Worm (Caenorhabditis elegans) whole organism, L2 larva: Measurements from ENCODE around the gene col-172.

Source experiments
- C34F6.9 ChIP-seq: fragments of 150-350 bp; optimal IDR thresholded peaks from 2 replicates; lab custom pipeline; 2014; ENCODE audit warnings: missing biosample characterization, missing genetic modification characterization
- F13H6.1 ChIP-seq: sonication (generic microtip); optimal IDR thresholded peaks from 2 replicates; lab custom pipeline; 2016; ENCODE audit warnings: missing genetic modification characterization, missing compliant biosample characterization
- R02D3.7 ChIP-seq: fragments of 150-350 bp; optimal IDR thresholded peaks from 2 replicates; lab custom pipeline; 2014; ENCODE audit warnings: missing biosample characterization, missing genetic modification characterization
- ZK546.5 ChIP-seq: sonication (generic microtip); optimal IDR thresholded peaks from 2 replicates; lab custom pipeline; 2017; ENCODE audit warnings: missing biosample characterization, missing genetic modification characterization
- alr-1 ChIP-seq: fragments of 150-350 bp; optimal IDR thresholded peaks from 2 replicates; lab custom pipeline; 2014; ENCODE audit warnings: missing biosample characterization, missing genetic modification characterization
- aly-2 ChIP-seq: fragments of 150-350 bp; optimal IDR thresholded peaks from 2 replicates; lab custom pipeline; 2014; ENCODE audit warnings: missing biosample characterization, missing genetic modification characterization
- ama-1 ChIP-seq: fragments of 150-350 bp; optimal IDR thresholded peaks from 2 replicates; lab custom pipeline; 2018; ENCODE audit warnings: inconsistent platforms
- blmp-1 ChIP-seq: sonication (generic microtip); optimal IDR thresholded peaks from 2 replicates; lab custom pipeline; 2017; ENCODE audit warnings: missing genetic modification characterization, mild to moderate bottlenecking, missing compliant biosample characterization, antibody characterized with exemption, moderate library complexity; ENCODE audit not compliant: insufficient read depth
- ceh-16 ChIP-seq: fragments of 150-350 bp; optimal IDR thresholded peaks from 2 replicates; lab custom pipeline; 2014; ENCODE audit warnings: missing biosample characterization, missing genetic modification characterization
- crh-2 ChIP-seq: sonication (generic microtip); optimal IDR thresholded peaks from 2 replicates; lab custom pipeline; 2017; ENCODE audit warnings: missing biosample characterization, missing genetic modification characterization
- dmd-4 ChIP-seq: sonication (generic microtip); optimal IDR thresholded peaks from 2 replicates; lab custom pipeline; 2017; ENCODE audit warnings: missing biosample characterization, missing genetic modification characterization
- egl-27 ChIP-seq: sonication (generic microtip); optimal IDR thresholded peaks from 3 replicates; lab custom pipeline; 2017; ENCODE audit warnings: missing biosample characterization, missing genetic modification reagents, missing genetic modification characterization
- elt-1 ChIP-seq: fragments of 150-350 bp; optimal IDR thresholded peaks from 2 replicates; lab custom pipeline; 2014; ENCODE audit warnings: missing biosample characterization, missing genetic modification characterization
- elt-3 ChIP-seq: sonication (generic microtip); optimal IDR thresholded peaks from 2 replicates; lab custom pipeline; 2017; ENCODE audit warnings: missing biosample characterization, missing genetic modification characterization
- fos-1 ChIP-seq: fragments of 150-350 bp; optimal IDR thresholded peaks from 2 replicates; lab custom pipeline; 2014; ENCODE audit warnings: missing biosample characterization, missing genetic modification characterization
- gmeb-1 ChIP-seq: fragments of 150-350 bp; optimal IDR thresholded peaks from 2 replicates; lab custom pipeline; 2014; ENCODE audit warnings: missing biosample characterization, missing genetic modification characterization
- lin-11 ChIP-seq: fragments of 150-350 bp; sonication (generic microtip); optimal IDR thresholded peaks from 2 replicates; lab custom pipeline; 2014; ENCODE audit warnings: missing biosample characterization, missing genetic modification characterization, inconsistent platforms, mixed read lengths
- lin-13 ChIP-seq: fragments of 150-350 bp; optimal IDR thresholded peaks from 2 replicates; lab custom pipeline; 2014; ENCODE audit warnings: missing biosample characterization, missing genetic modification reagents, missing genetic modification characterization
- lsy-2 ChIP-seq, 2 experiments: fragments of 150-350 bp in 1 of 2; sonication (generic microtip) in 1 of 2; optimal IDR thresholded peaks; 2 replicates each; lab custom pipeline; 2014 to 2017; ENCODE audit warnings: missing biosample characterization in 2 of 2, missing genetic modification characterization in 2 of 2
- mbf-1 ChIP-seq: sonication (generic microtip); optimal IDR thresholded peaks from 2 replicates; lab custom pipeline; 2017; ENCODE audit warnings: missing biosample characterization, missing genetic modification characterization
- mdl-1 ChIP-seq, 2 experiments: fragments of 150-350 bp in 1 of 2; sonication (generic microtip) in 1 of 2; optimal IDR thresholded peaks; 2 replicates each; lab custom pipeline; 2017; ENCODE audit warnings: missing biosample characterization in 2 of 2, missing genetic modification characterization in 2 of 2
- nhr-10 ChIP-seq: sonication (generic microtip); optimal IDR thresholded peaks from 2 replicates; lab custom pipeline; 2017; ENCODE audit warnings: missing biosample characterization, missing genetic modification characterization
- nhr-11 ChIP-seq: fragments of 150-350 bp; optimal IDR thresholded peaks from 2 replicates; lab custom pipeline; 2014; ENCODE audit warnings: missing biosample characterization, missing genetic modification characterization
- nhr-129 ChIP-seq: fragments of 150-350 bp; optimal IDR thresholded peaks from 2 replicates; lab custom pipeline; 2014; ENCODE audit warnings: missing biosample characterization, missing genetic modification characterization
- nhr-21 ChIP-seq: fragments of 150-350 bp; optimal IDR thresholded peaks from 2 replicates; lab custom pipeline; 2014; ENCODE audit warnings: missing biosample characterization, missing genetic modification characterization
- nhr-23 ChIP-seq: fragments of 150-350 bp; optimal IDR thresholded peaks from 2 replicates; lab custom pipeline; 2014; ENCODE audit warnings: missing biosample characterization, missing genetic modification reagents, missing genetic modification characterization
- nhr-25 ChIP-seq: fragments of 150-350 bp; sonication (generic microtip); optimal IDR thresholded peaks from 3 replicates; lab custom pipeline; 2014; ENCODE audit warnings: missing biosample characterization, missing genetic modification characterization
- nhr-77 ChIP-seq: fragments of 150-350 bp; optimal IDR thresholded peaks from 2 replicates; lab custom pipeline; 2014; ENCODE audit warnings: missing biosample characterization, missing genetic modification characterization
- peb-1 ChIP-seq: fragments of 150-350 bp; optimal IDR thresholded peaks from 2 replicates; lab custom pipeline; 2014; ENCODE audit warnings: missing biosample characterization, missing genetic modification characterization
- sem-4 ChIP-seq: fragments of 150-350 bp; optimal IDR thresholded peaks from 2 replicates; lab custom pipeline; 2014; ENCODE audit warnings: missing biosample characterization, missing genetic modification reagents, missing genetic modification characterization
- skn-1 ChIP-seq: sonication (generic microtip); optimal IDR thresholded peaks from 2 replicates; lab custom pipeline; 2017; ENCODE audit warnings: missing biosample characterization, missing genetic modification characterization
- sma-3 ChIP-seq: sonication (generic microtip); optimal IDR thresholded peaks from 2 replicates; lab custom pipeline; 2016; ENCODE audit warnings: missing genetic modification reagents, missing genetic modification characterization, missing compliant biosample characterization
- sma-9 ChIP-seq, 2 experiments: fragments of 150-350 bp in 1 of 2; sonication (generic microtip) in 1 of 2; optimal IDR thresholded peaks; 2 replicates each; lab custom pipeline; 2014 to 2016; ENCODE audit warnings: missing genetic modification characterization in 2 of 2, mild to moderate bottlenecking in 1 of 2, missing biosample characterization in 1 of 2, missing compliant biosample characterization in 1 of 2, missing genetic modification reagents in 1 of 2, moderate library complexity in 1 of 2
- snpc-4 ChIP-seq: fragments of 150-350 bp; optimal IDR thresholded peaks from 2 replicates; lab custom pipeline; 2014; ENCODE audit warnings: missing biosample characterization, missing genetic modification characterization
- unc-39 ChIP-seq: fragments of 150-350 bp; optimal IDR thresholded peaks from 2 replicates; lab custom pipeline; 2014; ENCODE audit warnings: missing biosample characterization, missing genetic modification characterization
- unc-62 ChIP-seq: fragments of 150-350 bp; optimal IDR thresholded peaks from 2 replicates; lab custom pipeline; 2014; ENCODE audit warnings: missing biosample characterization, missing genetic modification reagents, missing genetic modification characterization
- ztf-1 ChIP-seq: fragments of 200-800 bp; sonication (Bioruptor generic); conservative IDR thresholded peaks from 2 replicates; pipeline ENCODE4 v1.3.6; 2022; ENCODE audit warnings: missing genetic modification characterization, missing compliant biosample characterization

The col-172 gene

ce11 chrX:6662267-6662666 is 10.4 kb upstream of the col-172 start:
- TF ChIP-seq lin-11 (tag; lab: Kevin White, UChicago) (no peak), sma-9 (GFP tag; optimal IDR thresholded peaks at IDR 0.05; lab: Kevin White, UChicago) (no peak), sma-9 (tag; optimal IDR thresholded peaks at IDR 0.05; lab: Kevin White, UChicago) (no peak), mbf-1 (no peak), C34F6.9 (tag; lab: Kevin White, UChicago) (no peak), sma-3 (GFP tag; lab: Kevin White, UChicago) (no peak), nhr-23 (no peak), ztf-1 (GFP tag; lab: Robert Waterston, UW) (no peak), alr-1 (tag; lab: Kevin White, UChicago) (no peak), gmeb-1 (tag; lab: Kevin White, UChicago) (no peak), dmd-4 (tag; lab: Kevin White, UChicago) (no peak), blmp-1 (tag; lab: Kevin White, UChicago) (no peak), unc-39 (tag; lab: Kevin White, UChicago) (no peak)

- peak; percentile 22 for TF ChIP-seq sma-3 (GFP tag; lab: Kevin White, UChicago)
- no peak for TF ChIP-seq sem-4
- TF ChIP-seq gmeb-1 (tag; lab: Kevin White, UChicago) = no peak
- TF ChIP-seq sma-9 (GFP tag; optimal IDR thresholded peaks at IDR 0.05; lab: Kevin White, UChicago) = peak; percentile 31
- TF ChIP-seq sma-9 (tag; optimal IDR thresholded peaks at IDR 0.05; lab: Kevin White, UChicago) = no peak
- TF ChIP-seq egl-27 (tag; lab: Kevin White, UChicago) = peak; percentile 54
- peak; percentile 56 for TF ChIP-seq nhr-25 (tag; lab: Kevin White, UChicago)
- peak; percentile 73 for TF ChIP-seq nhr-21 (tag; lab: Kevin White, UChicago)
Measured at ce11 chrX:6663780-6664437, 8.7 kb upstream of the col-172 start.

- TF ChIP-seq fos-1 (tag; lab: Kevin White, UChicago) = peak; percentile 33
- no peak for TF ChIP-seq unc-62
- TF ChIP-seq ztf-1 (GFP tag; lab: Robert Waterston, UW) = no peak
- peak; percentile 54 for TF ChIP-seq sma-9 (GFP tag; optimal IDR thresholded peaks at IDR 0.05; lab: Kevin White, UChicago)
- no peak for TF ChIP-seq sma-9 (tag; optimal IDR thresholded peaks at IDR 0.05; lab: Kevin White, UChicago)
- no peak for TF ChIP-seq lin-11 (tag; lab: Kevin White, UChicago)
- peak; percentile 62 for TF ChIP-seq sma-3 (GFP tag; lab: Kevin White, UChicago)
- no peak for TF ChIP-seq elt-1
- no peak for TF ChIP-seq C34F6.9 (tag; lab: Kevin White, UChicago)
- peak; percentile 6 for TF ChIP-seq nhr-129 (tag; lab: Kevin White, UChicago)
- TF ChIP-seq crh-2 (tag; lab: Kevin White, UChicago) = peak; percentile 42
- TF ChIP-seq ZK546.5 (tag; lab: Kevin White, UChicago) = no peak
- TF ChIP-seq F13H6.1 (tag; lab: Kevin White, UChicago) = no peak
- no peak for TF ChIP-seq peb-1 (tag; lab: Kevin White, UChicago)
- TF ChIP-seq elt-3 (tag; lab: Kevin White, UChicago) = no peak
- TF ChIP-seq, all 48 proteins: peak for 5
Measured at ce11 chrX:6665129-6665858, 7.3 kb upstream of the col-172 start.

ce11 chrX:6667468-6667867 is 5.2 kb upstream of the col-172 start:
- no peak for TF ChIP-seq egl-27 (tag; lab: Kevin White, UChicago)
- TF ChIP-seq nhr-10 = no peak
- no peak for TF ChIP-seq mbf-1
- TF ChIP-seq lin-13 (GFP tag; lab: Kevin White, UChicago) = no peak
- no peak for TF ChIP-seq ztf-1 (GFP tag; lab: Robert Waterston, UW)
- TF ChIP-seq snpc-4 = no peak
- peak; percentile 53 for TF ChIP-seq sma-9 (GFP tag; optimal IDR thresholded peaks at IDR 0.05; lab: Kevin White, UChicago)
- no peak for TF ChIP-seq sma-9 (tag; optimal IDR thresholded peaks at IDR 0.05; lab: Kevin White, UChicago)
- peak; percentile 25 for TF ChIP-seq crh-2 (tag; lab: Kevin White, UChicago)
- TF ChIP-seq unc-62 = no peak
- no peak for TF ChIP-seq C34F6.9 (tag; lab: Kevin White, UChicago)
- TF ChIP-seq lsy-2 (tag; optimal IDR thresholded peaks at IDR 0.05; lab: Kevin White, UChicago) = no peak
- no peak for TF ChIP-seq nhr-11 (tag; lab: Kevin White, UChicago)
- peak; percentile 1 for TF ChIP-seq skn-1 (tag; lab: Kevin White, UChicago)
- TF ChIP-seq ceh-16 (tag; lab: Kevin White, UChicago) = no peak
- TF ChIP-seq R02D3.7 (tag; lab: Kevin White, UChicago) = no peak
- TF ChIP-seq alr-1 (tag; lab: Kevin White, UChicago) = no peak
- no peak for TF ChIP-seq mdl-1 (tag; optimal IDR thresholded peaks at IDR 0.05; lab: Kevin White, UChicago)
- TF ChIP-seq gmeb-1 (tag; lab: Kevin White, UChicago) = no peak
- peak; percentile 96 for TF ChIP-seq fos-1 (tag; lab: Kevin White, UChicago)
- TF ChIP-seq F13H6.1 (tag; lab: Kevin White, UChicago) = no peak
- TF ChIP-seq aly-2 (tag; lab: Kevin White, UChicago) = no peak
- no peak for TF ChIP-seq ama-1 (lab: Kevin White, UChicago)
- TF ChIP-seq lin-11 (tag; lab: Kevin White, UChicago) = no peak
- no peak for TF ChIP-seq nhr-77 (tag; lab: Kevin White, UChicago)
- no peak for TF ChIP-seq blmp-1 (tag; lab: Kevin White, UChicago)
